Worm (Caenorhabditis elegans): ENCODE results near the gene srr-8.

DNA sequence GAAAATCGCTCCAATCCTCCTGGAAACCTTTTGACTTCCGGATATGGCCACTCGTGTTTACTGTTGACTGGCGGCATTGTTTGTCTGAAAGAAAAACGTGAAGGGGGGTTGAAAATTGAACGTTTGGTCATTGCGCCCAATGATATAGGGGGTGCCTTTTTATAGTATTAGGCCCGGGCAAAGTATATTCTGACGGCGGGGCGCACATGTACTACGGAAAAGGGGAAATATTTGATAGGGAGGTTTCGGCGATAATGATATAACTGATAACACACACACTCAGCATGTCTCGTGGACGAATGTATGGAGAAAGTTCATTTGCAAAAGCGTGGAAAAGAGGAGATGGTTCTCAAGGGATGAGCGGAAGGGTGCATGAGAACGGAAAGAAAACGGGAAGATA, 26.2 kb downstream of the srr-8 start, which contains the start of gene cpt-4:
- TF ChIP-seq ceh-31 (tag; optimal IDR thresholded peaks at IDR 0.05) (no peak), F13H6.1 (tag; optimal IDR thresholded peaks at IDR 0.05) (no peak), ceh-24 (tag; optimal IDR thresholded peaks at IDR 0.05) (no peak), ahr-1 (tag; optimal IDR thresholded peaks at IDR 0.05) (no peak), lim-6 (tag; optimal IDR thresholded peaks at IDR 0.05) (no peak)

All from whole organism, late embryonic.